Worm (Caenorhabditis elegans) whole organism, L2 larva: Measurements from ENCODE around the gene T07A9.15.

Experiments
- R02D3.7 ChIP-seq: fragments of 150-350 bp; optimal IDR thresholded peaks from 2 replicates; lab custom pipeline; 2014; ENCODE audit warnings: missing biosample characterization, missing genetic modification characterization
- nhr-25 ChIP-seq: fragments of 150-350 bp; sonication (generic microtip); optimal IDR thresholded peaks from 3 replicates; lab custom pipeline; 2014; ENCODE audit warnings: missing biosample characterization, missing genetic modification characterization
- snpc-4 ChIP-seq: fragments of 150-350 bp; optimal IDR thresholded peaks from 2 replicates; lab custom pipeline; 2014; ENCODE audit warnings: missing biosample characterization, missing genetic modification characterization
- unc-55 ChIP-seq: fragments of 150-350 bp; sonication (generic microtip); optimal IDR thresholded peaks from 3 replicates; lab custom pipeline; 2014; ENCODE audit warnings: missing biosample characterization, missing genetic modification reagents, missing genetic modification characterization
- ztf-11 ChIP-seq: sonication (generic microtip); optimal IDR thresholded peaks from 2 replicates; lab custom pipeline; 2017; ENCODE audit warnings: missing biosample characterization, missing genetic modification characterization
- ztf-4 ChIP-seq: fragments of 150-350 bp; optimal IDR thresholded peaks from 2 replicates; lab custom pipeline; 2014; ENCODE audit warnings: missing biosample characterization, missing genetic modification characterization

DNA sequence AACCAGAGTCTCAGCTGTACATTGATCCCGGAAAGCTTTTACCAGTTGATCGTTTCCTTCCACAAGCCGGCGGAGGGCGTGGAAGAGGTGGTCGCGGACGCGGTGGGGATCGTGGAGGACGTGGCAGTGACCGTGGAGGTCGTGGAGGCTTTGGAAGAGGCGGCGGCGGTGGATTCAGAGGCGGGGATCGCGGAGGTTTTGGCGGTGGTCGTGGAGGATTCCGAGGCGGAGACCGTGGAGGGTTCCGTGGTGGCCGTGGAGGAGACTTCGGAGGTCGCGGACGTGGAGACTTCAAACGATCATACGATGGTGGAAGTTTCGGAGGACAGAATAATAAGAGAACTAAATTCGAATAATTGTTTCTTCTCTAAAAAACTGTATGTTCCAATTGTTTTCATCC is 33.3 kb upstream of the T07A9.15 start:
- TF ChIP-seq ztf-11 (tag; lab: Kevin White, UChicago) = no peak
- TF ChIP-seq nhr-25 (tag; lab: Kevin White, UChicago) = no peak
- no peak for TF ChIP-seq R02D3.7 (tag; lab: Kevin White, UChicago)
- TF ChIP-seq snpc-4 (tag; lab: Kevin White, UChicago) = no peak
- TF ChIP-seq ztf-4 = no peak
- TF ChIP-seq unc-55 = no peak
